Fruit fly (Drosophila melanogaster): ENCODE results near the gene CG8997.

CG8997 gene

dm6 chr2L:13889934-13890333 lies 44.8 kb upstream of the CG8997 start:
- peak; percentile 52 for TF ChIP-seq vri (GFP tag; optimal IDR thresholded peaks at IDR 0.05)
- TF ChIP-seq CG32006 (GFP tag; optimal IDR thresholded peaks at IDR 0.05): no peak

- TF ChIP-seq achi (GFP tag; optimal IDR thresholded peaks at IDR 0.05): no peak
- no peak for TF ChIP-seq CG1621 (tag; optimal IDR thresholded peaks at IDR 0.05)
- peak; percentile 1 for TF ChIP-seq topi (GFP tag; optimal IDR thresholded peaks at IDR 0.05)
- TF ChIP-seq fkh (GFP tag; optimal IDR thresholded peaks at IDR 0.05): peak; percentile 59
- no peak for TF ChIP-seq CG4318 (GFP tag; optimal IDR thresholded peaks at IDR 0.05)
- TF ChIP-seq Smox (GFP tag; optimal IDR thresholded peaks at IDR 0.05): no peak
- no peak for TF ChIP-seq CG11902 (GFP tag; optimal IDR thresholded peaks at IDR 0.05)
- no peak for TF ChIP-seq CG11762 (GFP tag; optimal IDR thresholded peaks at IDR 0.05; ENCODE audit: insufficient read depth)
- TF ChIP-seq lz (GFP tag; optimal IDR thresholded peaks at IDR 0.05): no peak
- peak in 1 of 2 experiments; percentile 5 for TF ChIP-seq ss (GFP tag; optimal IDR thresholded peaks at IDR 0.05)
- peak; percentile 58 for TF ChIP-seq CG6854 (GFP tag; optimal IDR thresholded peaks at IDR 0.05)
- no peak for TF ChIP-seq Sox15 (GFP tag; optimal IDR thresholded peaks at IDR 0.05)
- TF ChIP-seq fd59A (GFP tag; optimal IDR thresholded peaks at IDR 0.05): no peak
- TF ChIP-seq CG8319 (GFP tag; optimal IDR thresholded peaks at IDR 0.05): no peak
- no peak for TF ChIP-seq net (GFP tag; optimal IDR thresholded peaks at IDR 0.05)
- TF ChIP-seq CG34406 (GFP tag; optimal IDR thresholded peaks at IDR 0.05): no peak
- TF ChIP-seq CG9139 (GFP tag; optimal IDR thresholded peaks at IDR 0.05): no peak
- no peak for TF ChIP-seq Sox102F (GFP tag; optimal IDR thresholded peaks at IDR 0.05)
- peak; percentile 69 for TF ChIP-seq Eip93F (GFP tag; optimal IDR thresholded peaks at IDR 0.05)
- no peak for TF ChIP-seq Ets96B (tag; optimal IDR thresholded peaks at IDR 0.05)
- no peak for TF ChIP-seq CG7368 (GFP tag; optimal IDR thresholded peaks at IDR 0.05)
- peak; percentile 15 for TF ChIP-seq CG6808 (GFP tag; optimal IDR thresholded peaks at IDR 0.05)
- no peak for TF ChIP-seq Eip75B (GFP tag; optimal IDR thresholded peaks at IDR 0.05)
- no peak for TF ChIP-seq Hr39 (GFP tag; optimal IDR thresholded peaks at IDR 0.05)
- no peak for TF ChIP-seq Gug (GFP tag; IDR thresholded peaks at IDR 0.05)
- TF ChIP-seq CG6163 (GFP tag; IDR thresholded peaks at IDR 0.05): no peak
- TF ChIP-seq CG10669 (GFP tag; optimal IDR thresholded peaks at IDR 0.05): no peak
- no peak for TF ChIP-seq eg (GFP tag; IDR thresholded peaks at IDR 0.05)
- TF ChIP-seq fd85E (GFP tag; optimal IDR thresholded peaks at IDR 0.05): no peak
- no peak for TF ChIP-seq CG16779 (tag; optimal IDR thresholded peaks at IDR 0.05)
- no peak for TF ChIP-seq acj6 (GFP tag; optimal IDR thresholded peaks at IDR 0.05)
- TF ChIP-seq Hr38 (GFP tag; optimal IDR thresholded peaks at IDR 0.05): no peak
- TF ChIP-seq dsx (GFP tag; optimal IDR thresholded peaks at IDR 0.05; ENCODE audit: poor library complexity, severe bottlenecking): no peak
- peak; percentile 54 for TF ChIP-seq vri (GFP tag; optimal IDR thresholded peaks at IDR 0.05)
- no peak for TF ChIP-seq CG8632 (GFP tag; optimal IDR thresholded peaks at IDR 0.05)
- peak; percentile 65 for TF ChIP-seq svp (GFP tag)
- TF ChIP-seq Eip78C (GFP tag): peak; percentile 20
- no peak for TF ChIP-seq dac (GFP tag; optimal IDR thresholded peaks at IDR 0.05)
- peak; percentile 8 for TF ChIP-seq Blimp-1 (GFP tag; optimal IDR thresholded peaks at IDR 0.05)
- no peak for TF ChIP-seq salr (GFP tag; optimal IDR thresholded peaks at IDR 0.05)
- no peak for TF ChIP-seq Met (GFP tag; optimal IDR thresholded peaks at IDR 0.05)
- TF ChIP-seq CG15336 (GFP tag; IDR thresholded peaks at IDR 0.05): no peak
- TF ChIP-seq esn (GFP tag; optimal IDR thresholded peaks at IDR 0.05): no peak
- TF ChIP-seq spab (GFP tag; optimal IDR thresholded peaks at IDR 0.05): no peak
- no peak for TF ChIP-seq CG32006 (GFP tag; optimal IDR thresholded peaks at IDR 0.05)
- TF ChIP-seq CG3919 (GFP tag; optimal IDR thresholded peaks at IDR 0.05): no peak
- no peak for TF ChIP-seq CG3032 (tag; optimal IDR thresholded peaks at IDR 0.05)
- TF ChIP-seq pdm3 (GFP tag; optimal IDR thresholded peaks at IDR 0.05): no peak
- TF ChIP-seq CG10631 (GFP tag; optimal IDR thresholded peaks at IDR 0.05): no peak
Observed at dm6 chr2L:13886326-13887073, 41.4 kb upstream of the CG8997 start.

Data from whole organism, prepupa.